Worm (Caenorhabditis elegans) whole organism, midembryonic: Measurements from ENCODE around the gene str-97.

Experiments used
- cog-1 ChIP-seq: sonication (generic microtip); optimal IDR thresholded peaks from 2 replicates; lab custom pipeline; 2016; ENCODE audit warnings: missing genetic modification characterization, missing compliant biosample characterization
- med-1 ChIP-seq: sonication (generic microtip); optimal IDR thresholded peaks from 2 replicates; lab custom pipeline; 2017; ENCODE audit warnings: missing genetic modification characterization, mild to moderate bottlenecking, missing compliant biosample characterization, antibody characterized with exemption, missing genetic modification reagents; ENCODE audit not compliant: insufficient read depth
- ztf-23 ChIP-seq: fragments of 200-800 bp; sonication (Bioruptor generic); IDR thresholded peaks from 2 replicates; pipeline ENCODE4 v1.3.6; 2022; ENCODE audit warnings: missing genetic modification reagents, missing genetic modification characterization, missing compliant biosample characterization
- ztf-29 ChIP-seq: fragments of 200-800 bp; sonication (Bioruptor generic); IDR thresholded peaks from 2 replicates; pipeline ENCODE4 v1.3.6; 2022; ENCODE audit warnings: missing genetic modification reagents, missing genetic modification characterization, missing compliant biosample characterization

DNA sequence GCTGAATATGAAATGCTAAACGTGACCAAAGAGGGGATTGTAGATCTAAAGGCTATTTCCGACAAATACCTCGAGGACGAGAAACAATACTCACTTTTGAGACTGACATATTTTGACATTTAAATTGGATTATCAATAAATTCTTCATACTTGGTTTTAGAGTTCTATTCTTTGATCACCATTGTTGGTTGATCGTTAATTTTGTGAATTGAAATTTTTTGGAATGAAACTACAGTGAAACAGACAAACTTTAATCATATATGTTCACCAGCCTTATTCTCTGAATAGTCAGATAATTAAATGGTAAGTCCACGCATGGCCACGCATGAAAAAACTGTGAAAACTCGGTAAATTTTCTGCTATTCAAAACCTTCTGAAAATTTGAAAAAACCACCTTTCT lies 47.6 kb upstream of the str-97 start, which contains the start of gene F11A5.18:
- TF ChIP-seq ztf-29 (no peak), med-1 (no peak), ztf-23 (GFP tag; lab: Robert Waterston, UW) (no peak), cog-1 (tag; lab: Kevin White, UChicago) (no peak)
